Fruit fly (Drosophila melanogaster) whole organism, prepupa: ENCODE data around the gene pzg.
A peak's percentile ranks its signal among the peaks of the same experiment; 100 is the strongest.

ENCODE experiments used
- CG3032 ChIP-seq: fragments of 200-800 bp; optimal IDR thresholded peaks from 2 replicates; lab custom pipeline; 2019; ENCODE audit warnings: missing biosample characterization, mild to moderate bottlenecking, missing genetic modification characterization, moderate library complexity
- CG6808 ChIP-seq: fragments of 200-800 bp; sonication (Bioruptor generic); optimal IDR thresholded peaks from 3 replicates; lab custom pipeline; 2017; ENCODE audit warnings: missing biosample characterization, missing genetic modification characterization, mild to moderate bottlenecking, moderate library complexity, missing genetic modification reagents
- Eip93F ChIP-seq: fragments of 200-800 bp; sonication (Bioruptor generic); optimal IDR thresholded peaks from 2 replicates; lab custom pipeline; 2016; ENCODE audit warnings: missing biosample characterization, mild to moderate bottlenecking, missing genetic modification characterization
- Lpt ChIP-seq: fragments of 200-800 bp; sonication (Bioruptor generic); optimal IDR thresholded peaks from 3 replicates; lab custom pipeline; 2016; ENCODE audit warnings: missing biosample characterization, missing genetic modification characterization
- fd85E ChIP-seq: fragments of 200-800 bp; sonication (Bioruptor generic); optimal IDR thresholded peaks from 3 replicates; lab custom pipeline; 2016; ENCODE audit warnings: missing biosample characterization, missing genetic modification characterization
- salr ChIP-seq, 2 experiments: fragments of 200-800 bp; sonication (Bioruptor generic); optimal IDR thresholded peaks; 3 replicates each; lab custom pipeline; 2016 to 2018; ENCODE audit warnings: missing biosample characterization in 2 of 2, missing genetic modification characterization in 2 of 2, mild to moderate bottlenecking in 1 of 2

dm6 chr3L:21317416-21318259, 31.7 kb downstream of the pzg start, which contains the start of gene Pc:
- TF ChIP-seq salr (GFP tag; optimal IDR thresholded peaks at IDR 0.05; lab: Kevin White, UChicago), result no peak
- no peak for TF ChIP-seq Eip93F (GFP tag; lab: Kevin White, UChicago)
- TF ChIP-seq Lpt, result no peak
- peak; percentile 13 for TF ChIP-seq CG3032 (tag; lab: Kevin White, UChicago)
- no peak for TF ChIP-seq fd85E (GFP tag; lab: Kevin White, UChicago)
- TF ChIP-seq CG6808 (GFP tag; lab: Kevin White, UChicago), result no peak
